Fruit fly (Drosophila melanogaster): ENCODE measurements around the gene CG15185.

The CG15185 gene

dm6 chr3R:6527208-6527607 lies at the start of gene CG15185:
Gene CG15185 (plus strand): TSS chr3R:6527508.
- TF ChIP-seq Eip93F (GFP tag; optimal IDR thresholded peaks at IDR 0.05) (no peak), CG10669 (GFP tag; optimal IDR thresholded peaks at IDR 0.05) (no peak), CG6792 (GFP tag; optimal IDR thresholded peaks at IDR 0.05) (no peak), spab (GFP tag; optimal IDR thresholded peaks at IDR 0.05) (no peak), CG6276 (GFP tag; optimal IDR thresholded peaks at IDR 0.05) (no peak), CG11902 (GFP tag; optimal IDR thresholded peaks at IDR 0.05) (no peak), CG8319 (GFP tag; optimal IDR thresholded peaks at IDR 0.05) (no peak), Eip78C (GFP tag) (no peak), topi (GFP tag; optimal IDR thresholded peaks at IDR 0.05) (no peak), CG4318 (GFP tag; optimal IDR thresholded peaks at IDR 0.05) (no peak), ss (GFP tag; optimal IDR thresholded peaks at IDR 0.05) (no peak), lz (GFP tag; optimal IDR thresholded peaks at IDR 0.05) (no peak), Hr4 (GFP tag; optimal IDR thresholded peaks at IDR 0.05) (no peak), CG8119 (GFP tag; IDR thresholded peaks at IDR 0.05) (no peak), CG7368 (GFP tag; optimal IDR thresholded peaks at IDR 0.05) (no peak), Sox14 (GFP tag; optimal IDR thresholded peaks at IDR 0.05) (no peak), CG6808 (GFP tag; optimal IDR thresholded peaks at IDR 0.05) (no peak), CG15336 (GFP tag; IDR thresholded peaks at IDR 0.05) (no peak)

dm6 chr3R:6477877-6478361 lies 49.4 kb upstream of the CG15185 start, which contains the start of gene CG15186:
Gene CG15186 (plus strand): TSS chr3R:6478311.
- TF ChIP-seq Eip78C (GFP tag): no peak
- TF ChIP-seq fd59A (GFP tag; optimal IDR thresholded peaks at IDR 0.05): no peak
- no peak for TF ChIP-seq Sox14 (GFP tag; optimal IDR thresholded peaks at IDR 0.05)
- TF ChIP-seq CG32006 (GFP tag; optimal IDR thresholded peaks at IDR 0.05): no peak
- TF ChIP-seq Eip75B (GFP tag; optimal IDR thresholded peaks at IDR 0.05): no peak
- TF ChIP-seq net (GFP tag; optimal IDR thresholded peaks at IDR 0.05): no peak
- no peak for TF ChIP-seq CG11294 (GFP tag; IDR thresholded peaks at IDR 0.05)
- no peak for TF ChIP-seq Ets96B (tag; optimal IDR thresholded peaks at IDR 0.05)

dm6 chr3R:6481740-6482443 lies 45.4 kb upstream of the CG15185 start:
- TF ChIP-seq CG6163 (GFP tag; IDR thresholded peaks at IDR 0.05) (0 out of 3 replicates have a peak, but pooled peaks have one; percentile 37), CG4318 (GFP tag; optimal IDR thresholded peaks at IDR 0.05) (peak; percentile 24), CG32006 (GFP tag; optimal IDR thresholded peaks at IDR 0.05) (peak; percentile 26), salr (GFP tag; optimal IDR thresholded peaks at IDR 0.05) (no peak), CG3919 (GFP tag; optimal IDR thresholded peaks at IDR 0.05) (no peak), svp (GFP tag) (no peak), OdsH (GFP tag; optimal IDR thresholded peaks at IDR 0.05) (peak; percentile 2)

- TF ChIP-seq Ets21C (GFP tag; optimal IDR thresholded peaks at IDR 0.05) (no peak), Eip78C (GFP tag) (no peak), CG11762 (GFP tag; optimal IDR thresholded peaks at IDR 0.05; ENCODE audit: insufficient read depth) (no peak), Sox14 (GFP tag; optimal IDR thresholded peaks at IDR 0.05) (no peak), CG10631 (GFP tag; optimal IDR thresholded peaks at IDR 0.05) (no peak)
Observed at dm6 chr3R:6495938-6496337, 31.4 kb upstream of the CG15185 start.

- no peak for TF ChIP-seq pdm3 (GFP tag; optimal IDR thresholded peaks at IDR 0.05)
- no peak for TF ChIP-seq CG31627 (GFP tag; optimal IDR thresholded peaks at IDR 0.05)
- TF ChIP-seq spab (GFP tag; optimal IDR thresholded peaks at IDR 0.05): no peak
- TF ChIP-seq svp (GFP tag): peak; percentile 38
- no peak for TF ChIP-seq esn (GFP tag; optimal IDR thresholded peaks at IDR 0.05)
- no peak for TF ChIP-seq acj6 (GFP tag; optimal IDR thresholded peaks at IDR 0.05)
- no peak for TF ChIP-seq Blimp-1 (GFP tag; optimal IDR thresholded peaks at IDR 0.05)
- no peak for TF ChIP-seq CG3919 (GFP tag; optimal IDR thresholded peaks at IDR 0.05)
- TF ChIP-seq eg (GFP tag; IDR thresholded peaks at IDR 0.05): no peak
- no peak for TF ChIP-seq Hr4 (GFP tag; optimal IDR thresholded peaks at IDR 0.05)
- no peak for TF ChIP-seq Met (GFP tag; optimal IDR thresholded peaks at IDR 0.05)
- TF ChIP-seq CG34406 (GFP tag; optimal IDR thresholded peaks at IDR 0.05): no peak
- TF ChIP-seq CG6163 (GFP tag; IDR thresholded peaks at IDR 0.05): peak; percentile 33; the same call in 1 of the 3 replicates
- no peak for TF ChIP-seq CG9139 (GFP tag; optimal IDR thresholded peaks at IDR 0.05)
- TF ChIP-seq Ets21C (GFP tag; optimal IDR thresholded peaks at IDR 0.05): no peak
- TF ChIP-seq CG1621 (tag; optimal IDR thresholded peaks at IDR 0.05): no peak
- no peak for TF ChIP-seq CG10669 (GFP tag; optimal IDR thresholded peaks at IDR 0.05)
- no peak for TF ChIP-seq CG8119 (GFP tag; IDR thresholded peaks at IDR 0.05)
- no peak for TF ChIP-seq Eip93F (GFP tag; optimal IDR thresholded peaks at IDR 0.05)
- peak; percentile 81 for TF ChIP-seq fkh (GFP tag; optimal IDR thresholded peaks at IDR 0.05)
- TF ChIP-seq Eip78C (GFP tag): peak; percentile 45
Observed at dm6 chr3R:6504408-6504807, 22.9 kb upstream of the CG15185 start.
